Worm (Caenorhabditis elegans) whole organism, L4 larva: Measurements from ENCODE around the gene endu-2.
A peak's percentile ranks its signal among the peaks of the same experiment; 100 is the strongest.

Experiments used
- F26F4.8 ChIP-seq: fragments of 200-800 bp; sonication (Bioruptor generic); conservative IDR thresholded peaks from 2 replicates; pipeline ENCODE4 v1.3.6; 2022; ENCODE audit warnings: missing genetic modification characterization, missing compliant biosample characterization
- F37D6.2 ChIP-seq: sonication (generic microtip); optimal IDR thresholded peaks from 2 replicates; lab custom pipeline; 2016; ENCODE audit warnings: mild to moderate bottlenecking, missing genetic modification characterization, missing compliant biosample characterization
- F49E8.2 ChIP-seq: sonication (generic microtip); optimal IDR thresholded peaks from 2 replicates; lab custom pipeline; 2016; ENCODE audit warnings: missing compliant biosample characterization, mild to moderate bottlenecking, missing genetic modification characterization, borderline replicate concordance
- R02D3.7 ChIP-seq: fragments of 150-350 bp; sonication (generic microtip); optimal IDR thresholded peaks from 3 replicates; lab custom pipeline; 2014; ENCODE audit warnings: missing biosample characterization, missing genetic modification characterization
- Y5F2A.4 ChIP-seq: fragments of 200-800 bp; sonication (Bioruptor generic); optimal IDR thresholded peaks from 2 replicates; lab custom pipeline; 2018; ENCODE audit warnings: mild to moderate bottlenecking, missing genetic modification characterization, missing compliant biosample characterization
- ZK337.2 ChIP-seq: fragments of 200-800 bp; sonication (Bioruptor generic); IDR thresholded peaks from 2 replicates; pipeline ENCODE4 v1.3.6; 2022; ENCODE audit warnings: missing genetic modification reagents, missing genetic modification characterization, missing compliant biosample characterization
- ZK546.5 ChIP-seq, 2 experiments: sonication (generic microtip); optimal IDR thresholded peaks; 2 replicates each; lab custom pipeline; 2017; ENCODE audit warnings: missing biosample characterization in 2 of 2, missing genetic modification characterization in 2 of 2
- aha-1 ChIP-seq: fragments of 150-350 bp; peaks from one replicate; lab custom pipeline; 2014; ENCODE audit warnings: missing biosample characterization, missing genetic modification characterization
- ama-1 ChIP-seq: fragments of 150-350 bp; optimal IDR thresholded peaks from 2 replicates; lab custom pipeline; 2014; ENCODE audit warnings: inconsistent platforms, mixed read lengths
- arid-1 ChIP-seq: fragments of 200-800 bp; sonication (Bioruptor generic); conservative IDR thresholded peaks from 2 replicates; pipeline ENCODE4 v1.3.6; 2022; ENCODE audit warnings: missing genetic modification reagents, missing genetic modification characterization, missing compliant biosample characterization
- attf-4 ChIP-seq: sonication (generic microtip); optimal IDR thresholded peaks from 3 replicates; lab custom pipeline; 2017; ENCODE audit warnings: missing biosample characterization, missing genetic modification characterization
- ceh-44 ChIP-seq: fragments of 200-800 bp; sonication (Bioruptor generic); IDR thresholded peaks from 2 replicates; pipeline ENCODE4 v1.3.6; 2022; ENCODE audit warnings: missing genetic modification reagents, missing genetic modification characterization, missing compliant biosample characterization
- ceh-62 ChIP-seq: sonication (generic microtip); optimal IDR thresholded peaks from 2 replicates; lab custom pipeline; 2017; ENCODE audit warnings: missing biosample characterization, missing genetic modification characterization
- ceh-82 ChIP-seq: sonication (generic microtip); optimal IDR thresholded peaks from 2 replicates; lab custom pipeline; 2017; ENCODE audit warnings: missing biosample characterization, missing genetic modification characterization
- ces-1 ChIP-seq: fragments of 150-350 bp; sonication (generic microtip); optimal IDR thresholded peaks from 4 replicates; lab custom pipeline; 2014; ENCODE audit warnings: missing biosample characterization, missing genetic modification reagents, missing genetic modification characterization
- cey-2 ChIP-seq: sonication (generic microtip); optimal IDR thresholded peaks from 3 replicates; lab custom pipeline; 2017; ENCODE audit warnings: missing genetic modification characterization, mild to moderate bottlenecking, missing compliant biosample characterization, antibody characterized with exemption, borderline replicate concordance; ENCODE audit not compliant: insufficient read depth
- daf-12 ChIP-seq: fragments of 150-350 bp; optimal IDR thresholded peaks from 2 replicates; lab custom pipeline; 2014; ENCODE audit warnings: missing biosample characterization, missing genetic modification reagents, missing genetic modification characterization
- daf-16 ChIP-seq, 3 experiments: sonication (generic microtip); optimal IDR thresholded peaks; 2 replicates each; lab custom pipeline; 2016 to 2017; ENCODE audit warnings: missing genetic modification characterization in 3 of 3, missing genetic modification reagents in 3 of 3, mild to moderate bottlenecking in 2 of 3, missing compliant biosample characterization in 2 of 3, missing biosample characterization in 1 of 3, moderate library complexity in 1 of 3
- daf-19 ChIP-seq: fragments of 200-800 bp; sonication (Bioruptor generic); conservative IDR thresholded peaks from 2 replicates; pipeline ENCODE4 v1.3.6; 2022; ENCODE audit warnings: missing genetic modification characterization, missing compliant biosample characterization
- daf-8 ChIP-seq: fragments of 200-800 bp; sonication (Bioruptor generic); IDR thresholded peaks from 2 replicates; pipeline ENCODE4 v1.3.6; 2022; ENCODE audit warnings: missing genetic modification characterization, missing compliant biosample characterization
- dpl-1 ChIP-seq: fragments of 150-350 bp; optimal IDR thresholded peaks from 2 replicates; lab custom pipeline; 2014; ENCODE audit warnings: missing biosample characterization, missing genetic modification reagents, missing genetic modification characterization
- duxl-1 ChIP-seq: sonication (generic microtip); optimal IDR thresholded peaks from 2 replicates; lab custom pipeline; 2016; ENCODE audit warnings: mild to moderate bottlenecking, missing genetic modification characterization, moderate library complexity, missing compliant biosample characterization; ENCODE audit not compliant: poor library complexity
- dve-1 ChIP-seq: sonication (generic microtip); optimal IDR thresholded peaks from 2 replicates; lab custom pipeline; 2017; ENCODE audit warnings: antibody characterized with exemption, mild to moderate bottlenecking, missing genetic modification characterization, missing compliant biosample characterization; ENCODE audit not compliant: insufficient read depth
- egl-43 ChIP-seq: fragments of 200-800 bp; sonication (Bioruptor generic); IDR thresholded peaks from 2 replicates; pipeline ENCODE4 v1.3.6; 2022; ENCODE audit warnings: missing genetic modification reagents, missing genetic modification characterization, missing compliant biosample characterization
- gei-8 ChIP-seq: fragments of 200-800 bp; sonication (Bioruptor generic); optimal IDR thresholded peaks from 2 replicates; lab custom pipeline; 2018; ENCODE audit warnings: mild to moderate bottlenecking, missing genetic modification characterization, missing compliant biosample characterization
- hlh-30 ChIP-seq: sonication (generic microtip); optimal IDR thresholded peaks from 2 replicates; lab custom pipeline; 2017; ENCODE audit warnings: antibody characterized with exemption, mild to moderate bottlenecking, missing genetic modification characterization, missing compliant biosample characterization; ENCODE audit not compliant: insufficient read depth
- jun-1 ChIP-seq: fragments of 150-350 bp; optimal IDR thresholded peaks from 2 replicates; lab custom pipeline; 2014; ENCODE audit warnings: missing biosample characterization, missing genetic modification reagents, missing genetic modification characterization
- lin-29 ChIP-seq: fragments of 200-800 bp; sonication (Bioruptor generic); IDR thresholded peaks from 2 replicates; pipeline ENCODE4 v1.3.6; 2022; ENCODE audit warnings: missing genetic modification reagents, missing genetic modification characterization, missing compliant biosample characterization
- lin-38 ChIP-seq: fragments of 200-800 bp; sonication (Bioruptor generic); IDR thresholded peaks from 2 replicates; pipeline ENCODE4 v1.3.6; 2022; ENCODE audit warnings: missing genetic modification reagents, missing genetic modification characterization, missing compliant biosample characterization
- madf-5 ChIP-seq, 2 experiments: fragments of 200-800 bp; sonication (Bioruptor generic); IDR thresholded peaks; 2 replicates each; pipeline ENCODE4 v1.3.6; 2022; ENCODE audit warnings: missing compliant biosample characterization in 2 of 2, missing genetic modification characterization in 2 of 2
- mdl-1 ChIP-seq, 2 experiments: fragments of 150-350 bp in 1 of 2; sonication (generic microtip) in 1 of 2; optimal IDR thresholded peaks; 2 replicates each; lab custom pipeline; 2014 to 2017; ENCODE audit warnings: missing biosample characterization in 2 of 2, missing genetic modification characterization in 2 of 2
- mxl-2 ChIP-seq: fragments of 200-800 bp; sonication (Bioruptor generic); conservative IDR thresholded peaks from 2 replicates; pipeline ENCODE4 v1.3.6; 2022; ENCODE audit warnings: missing genetic modification reagents, missing genetic modification characterization, missing compliant biosample characterization
- nhr-102 ChIP-seq: sonication (generic microtip); optimal IDR thresholded peaks from 2 replicates; lab custom pipeline; 2016; ENCODE audit warnings: mild to moderate bottlenecking, missing genetic modification characterization, moderate library complexity, missing compliant biosample characterization
- nhr-237 ChIP-seq: sonication (generic microtip); optimal IDR thresholded peaks from 2 replicates; lab custom pipeline; 2017; ENCODE audit warnings: missing biosample characterization, missing genetic modification characterization
- nhr-42 ChIP-seq: fragments of 200-800 bp; sonication (Bioruptor generic); IDR thresholded peaks from 2 replicates; pipeline ENCODE4 v1.3.6; 2022; ENCODE audit warnings: missing genetic modification characterization, missing compliant biosample characterization
- nhr-6 ChIP-seq: fragments of 150-350 bp; optimal IDR thresholded peaks from 2 replicates; lab custom pipeline; 2014; ENCODE audit warnings: missing biosample characterization, missing genetic modification characterization
- nhr-76 ChIP-seq: fragments of 150-350 bp; optimal IDR thresholded peaks from 2 replicates; lab custom pipeline; 2014; ENCODE audit warnings: missing biosample characterization, missing genetic modification characterization
- pha-4 ChIP-seq, 2 experiments: fragments of 150-350 bp in 1 of 2; fragments of 200-800 bp in 1 of 2; sonication (Bioruptor generic) in 1 of 2; IDR thresholded peaks in 1 of 2; optimal IDR thresholded peaks in 1 of 2; 2 replicates each; pipeline versions ENCODE4 v1.3.6 to Lab custom; 2014 to 2022; ENCODE audit warnings: missing genetic modification characterization in 2 of 2, missing genetic modification reagents in 2 of 2, missing biosample characterization in 1 of 2, missing compliant biosample characterization in 1 of 2
- saeg-2 ChIP-seq: fragments of 200-800 bp; sonication (Bioruptor generic); IDR thresholded peaks from 2 replicates; pipeline ENCODE4 v1.3.6; 2022; ENCODE audit warnings: missing genetic modification reagents, missing genetic modification characterization, missing compliant biosample characterization
- skn-1 ChIP-seq: fragments of 150-350 bp; optimal IDR thresholded peaks from 2 replicates; lab custom pipeline; 2014; ENCODE audit warnings: missing biosample characterization, missing genetic modification characterization
- snpc-1.2 ChIP-seq: fragments of 200-800 bp; sonication (Bioruptor generic); IDR thresholded peaks from 2 replicates; pipeline ENCODE4 v1.3.6; 2022; ENCODE audit warnings: missing genetic modification reagents, missing genetic modification characterization, missing compliant biosample characterization
- snpc-4 ChIP-seq: fragments of 150-350 bp; optimal IDR thresholded peaks from 2 replicates; lab custom pipeline; 2014; ENCODE audit warnings: missing biosample characterization, missing genetic modification characterization
- tag-97 ChIP-seq: fragments of 200-800 bp; sonication (Bioruptor generic); IDR thresholded peaks from 2 replicates; pipeline ENCODE4 v1.3.6; 2022; ENCODE audit warnings: missing genetic modification characterization, missing compliant biosample characterization
- tra-1 ChIP-seq: fragments of 200-800 bp; sonication (Bioruptor generic); IDR thresholded peaks from 2 replicates; pipeline ENCODE4 v1.3.6; 2022; ENCODE audit warnings: missing genetic modification reagents, missing genetic modification characterization, missing compliant biosample characterization
- unc-39 ChIP-seq: sonication (generic microtip); optimal IDR thresholded peaks from 2 replicates; lab custom pipeline; 2017; ENCODE audit warnings: missing biosample characterization, missing genetic modification characterization
- unc-62 ChIP-seq, 3 experiments: fragments of 150-350 bp in 1 of 3; sonication (generic microtip); optimal IDR thresholded peaks in 2 of 3; peaks in 1 of 3; 1 replicate in 1 of 3; 2 replicates in 2 of 3; lab custom pipeline; 2014 to 2017; ENCODE audit warnings: missing biosample characterization in 3 of 3, missing genetic modification characterization in 3 of 3, missing genetic modification reagents in 3 of 3, missing genotype in 1 of 3
- zfp-2 ChIP-seq: sonication (generic microtip); optimal IDR thresholded peaks from 2 replicates; lab custom pipeline; 2016; ENCODE audit warnings: mild to moderate bottlenecking, missing genetic modification characterization, missing compliant biosample characterization
- zip-11 ChIP-seq: fragments of 200-800 bp; sonication (Bioruptor generic); IDR thresholded peaks from 2 replicates; pipeline ENCODE4 v1.3.6; 2022; ENCODE audit warnings: missing genetic modification characterization, missing compliant biosample characterization
- zip-2 ChIP-seq: fragments of 150-350 bp; optimal IDR thresholded peaks from 2 replicates; lab custom pipeline; 2014; ENCODE audit warnings: missing biosample characterization, missing genetic modification characterization
- ztf-11 ChIP-seq: fragments of 150-350 bp; optimal IDR thresholded peaks from 2 replicates; lab custom pipeline; 2014; ENCODE audit warnings: missing biosample characterization, missing genetic modification characterization
- ztf-7 ChIP-seq: fragments of 150-350 bp; optimal IDR thresholded peaks from 2 replicates; lab custom pipeline; 2014; ENCODE audit warnings: missing biosample characterization, missing genetic modification characterization

The endu-2 gene

ce11 chrX:8235994-8236393, 6.1 kb upstream of the endu-2 start, which contains the start of gene M60.4 (continued):
- TF ChIP-seq R02D3.7 (tag; lab: Kevin White, UChicago) (no peak), hlh-30 (peak; percentile 95), pha-4 (GFP tag; IDR thresholded peaks at IDR 0.05; lab: Robert Waterston, UW) (no peak), pha-4 (tag; optimal IDR thresholded peaks at IDR 0.05; lab: Kevin White, UChicago) (no peak), unc-39 (no peak), saeg-2 (no peak), daf-19 (GFP tag; lab: Robert Waterston, UW) (no peak), madf-5 (GFP tag; IDR thresholded peaks at IDR 0.05; lab: Robert Waterston, UW) (no peak), ZK337.2 (GFP tag; lab: Robert Waterston, UW) (no peak), gei-8 (no peak), ZK546.5 (tag; optimal IDR thresholded peaks at IDR 0.05; lab: Kevin White, UChicago) (no peak), duxl-1 (no peak), dpl-1 (GFP tag; lab: Kevin White, UChicago) (no peak), daf-16 (GFP tag; optimal IDR thresholded peaks at IDR 0.05; lab: Kevin White, UChicago) (peak in 1 of 2 experiments; percentile 94), daf-16 (tag; optimal IDR thresholded peaks at IDR 0.05; lab: Kevin White, UChicago) (peak; percentile 48), mxl-2 (GFP tag; lab: Robert Waterston, UW) (no peak), F37D6.2 (tag; lab: Kevin White, UChicago) (no peak), tag-97 (GFP tag; lab: Robert Waterston, UW) (no peak), arid-1 (GFP tag; lab: Robert Waterston, UW) (no peak), nhr-76 (tag; lab: Kevin White, UChicago) (no peak), mdl-1 (tag; optimal IDR thresholded peaks at IDR 0.05; lab: Kevin White, UChicago) (peak; percentile 63 to 80), zip-2 (tag; lab: Kevin White, UChicago) (no peak), ceh-62 (no peak), nhr-42 (no peak), attf-4 (tag; lab: Kevin White, UChicago) (no peak), ceh-82 (tag; lab: Kevin White, UChicago) (no peak), unc-62 (GFP tag; optimal IDR thresholded peaks at IDR 0.05 in 1 of 2; lab: Kevin White, UChicago) (peak in 1 of 2 experiments; percentile 100), unc-62 (tag; optimal IDR thresholded peaks at IDR 0.05; lab: Kevin White, UChicago) (no peak), snpc-4 (tag; lab: Kevin White, UChicago) (no peak), daf-12 (tag; lab: Kevin White, UChicago) (no peak), nhr-102 (no peak), ama-1 (no peak), aha-1 (peak; percentile 78), nhr-237 (no peak), nhr-6 (tag; lab: Kevin White, UChicago) (no peak), zfp-2 (no peak), cey-2 (tag; lab: Kevin White, UChicago) (no peak), jun-1 (tag; lab: Kevin White, UChicago) (no peak), ceh-44 (GFP tag; lab: Robert Waterston, UW) (no peak), tra-1 (GFP tag; lab: Robert Waterston, UW) (peak; percentile 70), daf-8 (GFP tag; lab: Robert Waterston, UW) (no peak), ces-1 (GFP tag; lab: Kevin White, UChicago) (no peak), snpc-1.2 (GFP tag; lab: Robert Waterston, UW) (no peak), skn-1 (no peak), zip-11 (GFP tag; lab: Robert Waterston, UW) (no peak), lin-29 (GFP tag; lab: Robert Waterston, UW) (no peak), Y5F2A.4 (GFP tag; lab: Kevin White, UChicago) (no peak), F26F4.8 (GFP tag; lab: Robert Waterston, UW) (no peak), dve-1 (tag; lab: Kevin White, UChicago) (peak; percentile 43), F49E8.2 (tag; lab: Kevin White, UChicago) (no peak), ztf-7 (tag; lab: Kevin White, UChicago) (no peak), lin-38 (GFP tag; lab: Robert Waterston, UW) (no peak), ztf-11 (tag; lab: Kevin White, UChicago) (no peak), egl-43 (no peak)
